Worm (Caenorhabditis elegans) whole organism, mixed stage, embryonic: ENCODE measurements around the gene F44F4.9.
A peak's percentile ranks its signal among the peaks of the same experiment; 100 is the strongest.

Source experiments
- M03D4.4 ChIP-seq: sonication (generic microtip); optimal IDR thresholded peaks from 2 replicates; lab custom pipeline; 2017; ENCODE audit warnings: mild to moderate bottlenecking, missing genetic modification characterization, missing compliant biosample characterization
- bed-3 ChIP-seq: fragments of 200-800 bp; sonication (Bioruptor generic); optimal IDR thresholded peaks from 3 replicates; lab custom pipeline; 2018; ENCODE audit warnings: mild to moderate bottlenecking, missing genetic modification characterization, moderate library complexity, missing compliant biosample characterization
- blmp-1 ChIP-seq: fragments of 150-350 bp; optimal IDR thresholded peaks from 2 replicates; lab custom pipeline; 2014; ENCODE audit warnings: missing biosample characterization, missing genetic modification characterization
- ceh-39 ChIP-seq: fragments of 150-350 bp; optimal IDR thresholded peaks from 2 replicates; lab custom pipeline; 2014; ENCODE audit warnings: missing biosample characterization, missing genetic modification characterization
- ceh-43 ChIP-seq: fragments of 200-800 bp; sonication (Bioruptor generic); optimal IDR thresholded peaks from 2 replicates; lab custom pipeline; 2018; ENCODE audit warnings: mild to moderate bottlenecking, missing genetic modification characterization, moderate library complexity, missing compliant biosample characterization
- ceh-83 ChIP-seq: fragments of 200-800 bp; sonication (Bioruptor generic); optimal IDR thresholded peaks from 2 replicates; lab custom pipeline; 2018; ENCODE audit warnings: mild to moderate bottlenecking, missing genetic modification characterization, missing compliant biosample characterization
- ces-1 ChIP-seq: fragments of 150-350 bp; optimal IDR thresholded peaks from 2 replicates; lab custom pipeline; 2014; ENCODE audit warnings: missing biosample characterization, missing genetic modification reagents, missing genetic modification characterization
- cnd-1 ChIP-seq: fragments of 200-800 bp; sonication (Bioruptor generic); optimal IDR thresholded peaks from 2 replicates; lab custom pipeline; 2018; ENCODE audit warnings: mild to moderate bottlenecking, missing genetic modification characterization, missing compliant biosample characterization
- drap-1 ChIP-seq: fragments of 200-800 bp; sonication (Bioruptor generic); optimal IDR thresholded peaks from 3 replicates; lab custom pipeline; 2018; ENCODE audit warnings: mild to moderate bottlenecking, missing genetic modification characterization, missing compliant biosample characterization
- elt-3 ChIP-seq: fragments of 150-350 bp; optimal IDR thresholded peaks from 2 replicates; lab custom pipeline; 2014; ENCODE audit warnings: missing biosample characterization, missing genetic modification characterization
- flh-1 ChIP-seq: fragments of 200-800 bp; sonication (Bioruptor generic); optimal IDR thresholded peaks from 2 replicates; lab custom pipeline; 2018; ENCODE audit warnings: mild to moderate bottlenecking, missing genetic modification characterization, moderate library complexity, missing compliant biosample characterization
- hlh-1 ChIP-seq: fragments of 150-350 bp; optimal IDR thresholded peaks from 2 replicates; lab custom pipeline; 2014; ENCODE audit warnings: missing biosample characterization, missing genetic modification reagents, missing genetic modification characterization
- lin-13 ChIP-seq: fragments of 150-350 bp; optimal IDR thresholded peaks from 2 replicates; lab custom pipeline; 2014; ENCODE audit warnings: missing biosample characterization, missing genetic modification characterization
- lin-32 ChIP-seq: fragments of 200-800 bp; sonication (Bioruptor generic); optimal IDR thresholded peaks from 2 replicates; lab custom pipeline; 2018; ENCODE audit warnings: mild to moderate bottlenecking, missing genetic modification characterization, missing compliant biosample characterization
- lsy-2 ChIP-seq: fragments of 150-350 bp; optimal IDR thresholded peaks from 2 replicates; lab custom pipeline; 2014; ENCODE audit warnings: missing biosample characterization, missing genetic modification characterization
- mab-5 ChIP-seq: fragments of 150-350 bp; optimal IDR thresholded peaks from 2 replicates; lab custom pipeline; 2014; ENCODE audit warnings: missing biosample characterization, missing genetic modification characterization
- mep-1 ChIP-seq: fragments of 150-350 bp; optimal IDR thresholded peaks from 2 replicates; lab custom pipeline; 2017; ENCODE audit warnings: missing biosample characterization, missing genetic modification reagents, missing genetic modification characterization, inconsistent platforms
- mls-2 ChIP-seq: sonication (generic microtip); optimal IDR thresholded peaks from 2 replicates; lab custom pipeline; 2016; ENCODE audit warnings: mild to moderate bottlenecking, missing genetic modification characterization, moderate library complexity, missing compliant biosample characterization
- nhr-12 ChIP-seq: fragments of 150-350 bp; optimal IDR thresholded peaks from 2 replicates; lab custom pipeline; 2014; ENCODE audit warnings: missing biosample characterization, missing genetic modification characterization
- nhr-2 ChIP-seq: fragments of 150-350 bp; optimal IDR thresholded peaks from 2 replicates; lab custom pipeline; 2014; ENCODE audit warnings: missing biosample characterization, missing genetic modification characterization
- nhr-237 ChIP-seq: fragments of 150-350 bp; optimal IDR thresholded peaks from 2 replicates; lab custom pipeline; 2014; ENCODE audit warnings: missing biosample characterization, missing genetic modification characterization
- nhr-28 ChIP-seq: fragments of 150-350 bp; optimal IDR thresholded peaks from 2 replicates; lab custom pipeline; 2014; ENCODE audit warnings: missing biosample characterization, missing genetic modification characterization
- pha-4 ChIP-seq: fragments of 150-350 bp; optimal IDR thresholded peaks from 2 replicates; lab custom pipeline; 2018; ENCODE audit warnings: missing biosample characterization, missing genetic modification reagents, missing genetic modification characterization
- sem-2 ChIP-seq: fragments of 200-800 bp; sonication (Bioruptor generic); optimal IDR thresholded peaks from 2 replicates; lab custom pipeline; 2018; ENCODE audit warnings: mild to moderate bottlenecking, missing genetic modification characterization, missing compliant biosample characterization
- snpc-4 ChIP-seq: fragments of 150-350 bp; optimal IDR thresholded peaks from 2 replicates; lab custom pipeline; 2014; ENCODE audit warnings: missing biosample characterization, missing genetic modification characterization
- sptf-1 ChIP-seq: sonication (generic microtip); optimal IDR thresholded peaks from 2 replicates; lab custom pipeline; 2017; ENCODE audit warnings: mild to moderate bottlenecking, missing genetic modification characterization, moderate library complexity, missing compliant biosample characterization
- tbx-8 ChIP-seq: fragments of 200-800 bp; sonication (Bioruptor generic); optimal IDR thresholded peaks from 2 replicates; lab custom pipeline; 2018; ENCODE audit warnings: mild to moderate bottlenecking, missing genetic modification characterization, moderate library complexity, missing compliant biosample characterization
- unc-120 ChIP-seq: sonication (generic microtip); optimal IDR thresholded peaks from 2 replicates; lab custom pipeline; 2017; ENCODE audit warnings: missing genetic modification characterization, missing compliant biosample characterization; ENCODE audit not compliant: poor library complexity, severe bottlenecking
- unc-39 ChIP-seq: fragments of 150-350 bp; optimal IDR thresholded peaks from 2 replicates; lab custom pipeline; 2014; ENCODE audit warnings: missing biosample characterization, missing genetic modification characterization
- unc-62 ChIP-seq: fragments of 150-350 bp; optimal IDR thresholded peaks from 2 replicates; lab custom pipeline; 2014; ENCODE audit warnings: missing biosample characterization, missing genetic modification reagents, missing genetic modification characterization
- zip-8 ChIP-seq: fragments of 150-350 bp; optimal IDR thresholded peaks from 2 replicates; lab custom pipeline; 2014; ENCODE audit warnings: missing biosample characterization, missing genetic modification characterization
- ztf-11 ChIP-seq: fragments of 150-350 bp; optimal IDR thresholded peaks from 2 replicates; lab custom pipeline; 2014; ENCODE audit warnings: missing biosample characterization, missing genetic modification characterization

F44F4.9 gene

DNA sequence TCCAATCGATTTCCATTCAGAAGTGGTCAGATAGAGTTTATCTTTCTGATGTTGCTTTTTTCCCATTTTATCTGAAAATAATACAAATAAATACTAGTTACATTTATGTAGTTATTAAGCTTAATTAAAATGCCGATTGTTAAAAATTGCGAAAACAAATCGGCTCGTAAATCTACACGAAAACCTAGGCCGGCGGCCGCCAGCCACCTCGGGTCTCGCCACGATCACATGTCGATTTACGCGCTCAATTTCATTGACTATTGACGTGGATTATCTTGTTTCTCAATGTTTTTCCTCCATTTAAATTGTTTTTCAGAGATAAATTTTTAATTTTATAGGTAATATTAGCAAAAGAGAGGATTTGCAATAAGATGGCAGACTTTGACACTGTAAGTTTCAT, 43.1 kb downstream of the F44F4.9 start, which contains the start of the genes cyn-4 and copz-1:
Gene cyn-4, minus strand, starts transcription at position 71 of the 400 bp plus-strand sequence.
Gene copz-1, plus strand, starts transcription at position 339 of the 400 bp plus-strand sequence.
- TF ChIP-seq unc-39 (tag; lab: Kevin White, UChicago) (no peak), nhr-237 (tag; lab: Kevin White, UChicago) (peak; percentile 28), lin-13 (tag; lab: Kevin White, UChicago) (peak; percentile 43), ceh-39 (tag; lab: Kevin White, UChicago) (peak; percentile 67), pha-4 (tag; lab: Kevin White, UChicago) (peak; percentile 75), lsy-2 (tag; lab: Kevin White, UChicago) (peak; percentile 78), cnd-1 (no peak), mep-1 (peak; percentile 61), sptf-1 (tag; lab: Kevin White, UChicago) (peak; percentile 49), nhr-2 (peak; percentile 2), ces-1 (GFP tag; lab: Kevin White, UChicago) (peak; percentile 81), elt-3 (tag; lab: Kevin White, UChicago) (no peak), hlh-1 (tag; lab: Kevin White, UChicago) (peak; percentile 3), drap-1 (GFP tag; lab: Kevin White, UChicago) (no peak), mls-2 (tag; lab: Kevin White, UChicago) (peak; percentile 41)

DNA sequence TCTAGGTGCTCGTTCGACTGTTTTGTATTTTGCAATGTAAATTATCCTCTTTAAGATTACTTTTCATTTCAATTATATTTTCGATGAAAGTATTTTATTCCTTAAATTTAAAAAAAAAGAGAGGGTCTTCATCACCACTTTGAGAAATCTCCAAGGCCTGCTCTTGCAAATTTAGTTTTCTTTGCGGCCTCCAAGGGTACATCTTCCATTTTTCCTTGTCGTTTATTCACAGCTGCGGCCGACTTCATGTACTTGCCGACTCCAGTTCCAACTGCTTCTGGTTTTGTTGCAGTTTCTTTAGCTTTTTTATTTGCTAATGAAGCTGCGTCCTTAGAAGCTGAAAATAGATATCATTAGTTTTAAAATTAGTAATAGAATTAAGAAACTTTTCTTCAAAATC, 44.9 kb downstream of the F44F4.9 start:
- TF ChIP-seq zip-8 (tag; lab: Kevin White, UChicago) (no peak), M03D4.4 (tag; lab: Kevin White, UChicago) (no peak), blmp-1 (tag; lab: Kevin White, UChicago) (no peak), mab-5 (tag; lab: Kevin White, UChicago) (no peak), sem-2 (GFP tag; lab: Kevin White, UChicago) (no peak), tbx-8 (GFP tag; lab: Kevin White, UChicago) (no peak), nhr-12 (tag; lab: Kevin White, UChicago) (no peak), lsy-2 (tag; lab: Kevin White, UChicago) (no peak), unc-39 (tag; lab: Kevin White, UChicago) (no peak), ces-1 (GFP tag; lab: Kevin White, UChicago) (no peak), lin-32 (GFP tag; lab: Kevin White, UChicago) (no peak)
- TF ChIP-seq, all 35 proteins: peak for 0

DNA sequence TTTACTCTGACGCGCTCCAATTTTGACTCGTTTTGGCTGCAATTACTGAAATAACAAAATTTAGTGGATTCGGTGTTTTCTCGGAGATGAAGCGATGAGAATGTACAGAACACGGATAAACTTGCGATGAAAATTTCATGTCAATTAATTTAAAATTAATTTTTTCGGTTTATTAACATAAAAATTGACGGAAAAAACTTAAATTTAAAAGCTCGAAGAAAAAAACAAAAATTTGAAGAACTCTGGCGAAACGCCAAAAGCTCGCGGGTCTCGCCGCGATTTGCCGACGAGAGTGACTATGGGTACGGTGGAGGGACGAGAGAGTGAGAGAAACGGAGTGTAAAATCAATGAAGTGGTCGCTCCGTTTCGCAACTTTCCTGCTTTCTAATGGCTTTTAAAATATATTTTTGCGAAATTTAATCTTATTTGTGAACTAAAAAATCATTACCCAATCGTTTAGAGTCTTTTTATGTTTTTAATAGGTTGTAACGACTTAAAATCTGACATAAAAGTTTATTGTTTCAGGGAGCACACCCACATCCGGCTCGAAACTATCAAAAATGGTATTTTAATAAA, 46.9 kb downstream of the F44F4.9 start, which contains the start of the genes gmps-1 and cap-2:
Gene gmps-1, minus strand, starts transcription at position 51 of the 577 bp plus-strand sequence.
Gene cap-2, plus strand, starts transcription at position 527 of the 577 bp plus-strand sequence.
- peak; percentile 37 for TF ChIP-seq nhr-2
- no peak for TF ChIP-seq flh-1 (GFP tag; lab: Kevin White, UChicago)
- TF ChIP-seq ces-1 (GFP tag; lab: Kevin White, UChicago), result peak; percentile 68
- peak; percentile 75 for TF ChIP-seq sptf-1 (tag; lab: Kevin White, UChicago)
- TF ChIP-seq cnd-1, result no peak
- TF ChIP-seq lin-13 (tag; lab: Kevin White, UChicago), result peak; percentile 84
- peak; percentile 15 for TF ChIP-seq ceh-43 (GFP tag; lab: Kevin White, UChicago)
- peak; percentile 92 for TF ChIP-seq mep-1
- peak; percentile 22 for TF ChIP-seq unc-62 (GFP tag; lab: Kevin White, UChicago)
- TF ChIP-seq bed-3 (GFP tag; lab: Kevin White, UChicago), result no peak
- TF ChIP-seq ceh-39 (tag; lab: Kevin White, UChicago), result peak; percentile 72
- no peak for TF ChIP-seq nhr-28 (tag; lab: Kevin White, UChicago)
- peak; percentile 51 for TF ChIP-seq mls-2 (tag; lab: Kevin White, UChicago)
- TF ChIP-seq unc-39 (tag; lab: Kevin White, UChicago), result no peak
- no peak for TF ChIP-seq zip-8 (tag; lab: Kevin White, UChicago)
- no peak for TF ChIP-seq ceh-83
- no peak for TF ChIP-seq lin-32 (GFP tag; lab: Kevin White, UChicago)
- TF ChIP-seq pha-4 (tag; lab: Kevin White, UChicago), result peak; percentile 82
- TF ChIP-seq unc-120 (tag; lab: Kevin White, UChicago), result peak; percentile 22
- TF ChIP-seq ztf-11, result no peak
- TF ChIP-seq nhr-12 (tag; lab: Kevin White, UChicago), result no peak
- peak; percentile 28 for TF ChIP-seq M03D4.4 (tag; lab: Kevin White, UChicago)
- TF ChIP-seq hlh-1 (tag; lab: Kevin White, UChicago), result peak; percentile 53
- TF ChIP-seq blmp-1 (tag; lab: Kevin White, UChicago), result no peak
- TF ChIP-seq drap-1 (GFP tag; lab: Kevin White, UChicago), result peak; percentile 31
- TF ChIP-seq nhr-237 (tag; lab: Kevin White, UChicago), result peak; percentile 86
- no peak for TF ChIP-seq sem-2 (GFP tag; lab: Kevin White, UChicago)
- no peak for TF ChIP-seq elt-3 (tag; lab: Kevin White, UChicago)
- TF ChIP-seq snpc-4 (tag; lab: Kevin White, UChicago), result no peak
- TF ChIP-seq lsy-2 (tag; lab: Kevin White, UChicago), result peak; percentile 100
